Fruit fly (Drosophila melanogaster): ENCODE measurements around the gene Ccdc56.

dm6 chr3L:11716899-11717298, 8.1 kb downstream of the Ccdc56 start:
- TF ChIP-seq psq (GFP tag; optimal IDR thresholded peaks at IDR 0.05) (no peak), brk (GFP tag; optimal IDR thresholded peaks at IDR 0.05) (no peak), Sp1 (GFP tag; optimal IDR thresholded peaks at IDR 0.05) (no peak), h (GFP tag; optimal IDR thresholded peaks at IDR 0.05) (peak; percentile 37), usp (GFP tag; optimal IDR thresholded peaks at IDR 0.05) (no peak), CrebA (GFP tag; optimal IDR thresholded peaks at IDR 0.05; ENCODE audit: borderline replicate concordance) (no peak), Myc (optimal IDR thresholded peaks at IDR 0.05) (no peak), Hr78 (GFP tag; optimal IDR thresholded peaks at IDR 0.05) (no peak), pan (optimal IDR thresholded peaks at IDR 0.05) (no peak), dsf (GFP tag; optimal IDR thresholded peaks at IDR 0.05; ENCODE audit: borderline replicate concordance) (no peak), OdsH (GFP tag; optimal IDR thresholded peaks at IDR 0.05) (no peak), HLH106 (tag; optimal IDR thresholded peaks at IDR 0.05) (no peak)

Data from whole organism, wandering third instar larva.